Worm (Caenorhabditis elegans): Measurements from ENCODE around the gene F53A3.7.

DNA sequence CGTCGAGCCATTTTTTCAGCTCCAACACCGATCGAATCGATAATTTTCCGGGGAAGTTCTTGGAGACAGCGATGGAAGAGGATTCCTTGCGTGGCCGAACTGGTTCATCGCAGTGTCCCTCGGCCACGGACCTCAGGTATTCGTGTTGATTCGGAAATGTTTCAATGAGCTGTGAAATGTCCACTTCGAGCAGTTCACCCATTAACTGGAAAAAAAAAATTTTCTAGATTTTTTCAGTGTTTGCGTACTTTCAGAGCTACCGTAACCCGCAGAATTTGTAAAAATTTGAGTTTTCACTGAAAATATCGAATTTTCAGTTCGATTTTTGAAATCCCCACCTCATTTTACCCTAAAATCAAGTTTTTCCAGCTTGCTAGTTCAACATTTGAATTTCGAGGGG lies 3.5 kb upstream of the F53A3.7 start:
- TF ChIP-seq snpc-4 (tag; optimal IDR thresholded peaks at IDR 0.05) (no peak), zip-8 (tag; optimal IDR thresholded peaks at IDR 0.05) (no peak), nhr-237 (tag; optimal IDR thresholded peaks at IDR 0.05) (no peak), nhr-28 (tag; optimal IDR thresholded peaks at IDR 0.05) (no peak), drap-1 (GFP tag; optimal IDR thresholded peaks at IDR 0.05) (no peak), elt-3 (tag; optimal IDR thresholded peaks at IDR 0.05) (no peak)

Measured in whole organism, mixed stage, embryonic.